Fruit fly (Drosophila melanogaster) whole organism, embryonic: Measurements from ENCODE around the gene Tusp.

Experiments
- Abd-B ChIP-seq: fragments of 200-800 bp; sonication (Bioruptor generic); optimal IDR thresholded peaks from 2 replicates; lab custom pipeline; 2018; ENCODE audit warnings: missing biosample characterization, mild to moderate bottlenecking, missing genetic modification characterization, moderate library complexity
- BEAF-32 ChIP-seq: fragments of 200-800 bp; sonication (Bioruptor generic); optimal IDR thresholded peaks from 3 replicates; lab custom pipeline; 2017; ENCODE audit warnings: missing biosample characterization, missing genetic modification characterization, mild to moderate bottlenecking, moderate library complexity, missing genetic modification reagents
- CG10431 ChIP-seq: fragments of 200-800 bp; sonication (Bioruptor generic); optimal IDR thresholded peaks from 3 replicates; lab custom pipeline; 2018; ENCODE audit warnings: missing biosample characterization, mild to moderate bottlenecking, missing genetic modification characterization
- CG12769 ChIP-seq: fragments of 200-800 bp; sonication (Bioruptor generic); optimal IDR thresholded peaks from 2 replicates; lab custom pipeline; 2019; ENCODE audit warnings: missing biosample characterization, mild to moderate bottlenecking, missing genetic modification characterization, moderate library complexity
- CG15073 ChIP-seq: fragments of 200-800 bp; sonication (Bioruptor generic); optimal IDR thresholded peaks from 2 replicates; lab custom pipeline; 2016; ENCODE audit warnings: missing biosample characterization, missing genetic modification characterization
- CG1529 ChIP-seq: fragments of 200-800 bp; sonication (Bioruptor generic); optimal IDR thresholded peaks from 3 replicates; lab custom pipeline; 2018; ENCODE audit warnings: missing biosample characterization, missing genetic modification characterization
- CG16813 ChIP-seq: fragments of 200-800 bp; sonication (Bioruptor generic); IDR thresholded peaks from 3 replicates; pipeline ENCODE4 v1.3.6; 2022; ENCODE audit warnings: missing biosample characterization, missing genetic modification characterization; ENCODE audit not compliant: partially characterized antibody
- CG17359 ChIP-seq: fragments of 200-800 bp; sonication (Bioruptor generic); optimal IDR thresholded peaks from 3 replicates; lab custom pipeline; 2018; ENCODE audit warnings: missing biosample characterization, mild to moderate bottlenecking, missing genetic modification characterization, moderate library complexity
- CG17568 ChIP-seq: fragments of 200-800 bp; sonication (Bioruptor generic); optimal IDR thresholded peaks from 2 replicates; lab custom pipeline; 2018; ENCODE audit warnings: missing biosample characterization, mild to moderate bottlenecking, missing genetic modification characterization, moderate library complexity
- CG17612 ChIP-seq: fragments of 200-800 bp; sonication (Bioruptor generic); IDR thresholded peaks from 2 replicates; pipeline ENCODE4 v1.3.6; 2022; ENCODE audit warnings: missing biosample characterization, missing genetic modification characterization
- CG2712 ChIP-seq: fragments of 200-800 bp; optimal IDR thresholded peaks from 3 replicates; lab custom pipeline; 2019; ENCODE audit warnings: missing biosample characterization, mild to moderate bottlenecking, missing genetic modification characterization, moderate library complexity
- CG34376 ChIP-seq: fragments of 200-800 bp; sonication (Bioruptor generic); optimal IDR thresholded peaks from 2 replicates; lab custom pipeline; 2018; ENCODE audit warnings: missing biosample characterization, mild to moderate bottlenecking, missing genetic modification characterization
- CG5245 ChIP-seq: fragments of 200-800 bp; sonication (Bioruptor generic); optimal IDR thresholded peaks from 3 replicates; lab custom pipeline; 2016; ENCODE audit warnings: missing biosample characterization, missing genetic modification characterization
- CG6683 ChIP-seq: fragments of 200-800 bp; sonication (Bioruptor generic); optimal IDR thresholded peaks from 2 replicates; lab custom pipeline; 2017; ENCODE audit warnings: missing biosample characterization, mild to moderate bottlenecking, missing genetic modification characterization, missing genetic modification reagents
- CG7271 ChIP-seq: fragments of 200-800 bp; sonication (Bioruptor generic); optimal IDR thresholded peaks from 2 replicates; lab custom pipeline; 2018; ENCODE audit warnings: missing biosample characterization, mild to moderate bottlenecking, missing genetic modification characterization, moderate library complexity
- CrebB ChIP-seq: fragments of 200-800 bp; sonication (Bioruptor generic); optimal IDR thresholded peaks from 3 replicates; lab custom pipeline; 2018; ENCODE audit warnings: missing biosample characterization, mild to moderate bottlenecking, missing genetic modification characterization
- D19A ChIP-seq: fragments of 200-800 bp; optimal IDR thresholded peaks from 3 replicates; lab custom pipeline; 2019; ENCODE audit warnings: missing biosample characterization, mild to moderate bottlenecking, missing genetic modification characterization, moderate library complexity
- Deaf1 ChIP-seq: fragments of 200-800 bp; optimal IDR thresholded peaks from 3 replicates; lab custom pipeline; 2019; ENCODE audit warnings: missing biosample characterization, mild to moderate bottlenecking, missing genetic modification characterization, moderate library complexity
- Dp ChIP-seq: fragments of 200-800 bp; sonication (Bioruptor generic); optimal IDR thresholded peaks from 2 replicates; lab custom pipeline; 2018; ENCODE audit warnings: missing biosample characterization, mild to moderate bottlenecking, missing genetic modification characterization, moderate library complexity
- HHEX ChIP-seq: fragments of 200-800 bp; sonication (Bioruptor generic); optimal IDR thresholded peaks from 3 replicates; lab custom pipeline; 2017; ENCODE audit warnings: missing biosample characterization, mild to moderate bottlenecking, missing genetic modification characterization, missing genetic modification reagents
- HmgD ChIP-seq: fragments of 200-800 bp; sonication (Bioruptor generic); optimal IDR thresholded peaks from 3 replicates; lab custom pipeline; 2016; ENCODE audit warnings: missing biosample characterization, missing genetic modification characterization
- Med ChIP-seq: fragments of 200-800 bp; sonication (Bioruptor generic); peaks from one replicate; lab custom pipeline; 2016; ENCODE audit warnings: missing biosample characterization, missing genetic modification characterization, mild to moderate bottlenecking, inconsistent platforms, moderate library complexity
- Pdp1 ChIP-seq, 2 experiments: fragments of 200-800 bp; sonication (Bioruptor generic); optimal IDR thresholded peaks; 3 replicates each; lab custom pipeline; 2016; ENCODE audit warnings: missing biosample characterization in 2 of 2, missing genetic modification characterization in 2 of 2, mild to moderate bottlenecking in 1 of 2, moderate library complexity in 1 of 2
- Sry-β ChIP-seq: fragments of 200-800 bp; sonication (Bioruptor generic); optimal IDR thresholded peaks from 2 replicates; lab custom pipeline; 2018; ENCODE audit warnings: missing biosample characterization, mild to moderate bottlenecking, missing genetic modification characterization, moderate library complexity
- aop ChIP-seq: fragments of 200-800 bp; sonication (Bioruptor generic); IDR thresholded peaks from 2 replicates; pipeline ENCODE4 v1.3.6; 2022; ENCODE audit warnings: missing biosample characterization, missing genetic modification characterization
- bbx ChIP-seq: fragments of 200-800 bp; sonication (Bioruptor generic); IDR thresholded peaks from 2 replicates; pipeline ENCODE4 v1.3.6; 2022; ENCODE audit warnings: missing biosample characterization, missing genetic modification characterization; ENCODE audit not compliant: partially characterized antibody
- cad ChIP-seq: fragments of >200 bp; optimal IDR thresholded peaks from 2 replicates; lab custom pipeline; 2017; ENCODE audit warnings: missing biosample characterization, missing genetic modification characterization
- cg ChIP-seq: fragments of 200-800 bp; sonication (Bioruptor generic); optimal IDR thresholded peaks from 3 replicates; lab custom pipeline; 2019; ENCODE audit warnings: missing biosample characterization, mild to moderate bottlenecking, missing genetic modification characterization, moderate library complexity
- dmrt11E ChIP-seq: fragments of 200-800 bp; sonication (Bioruptor generic); optimal IDR thresholded peaks from 3 replicates; lab custom pipeline; 2018; ENCODE audit warnings: missing biosample characterization, mild to moderate bottlenecking, missing genetic modification characterization, moderate library complexity
- en ChIP-seq: fragments of 200-800 bp; sonication (Bioruptor generic); optimal IDR thresholded peaks from 2 replicates; lab custom pipeline; 2016; ENCODE audit warnings: missing biosample characterization, missing genetic modification characterization
- esg ChIP-seq: fragments of 200-800 bp; sonication (Bioruptor generic); conservative IDR thresholded peaks from 2 replicates; pipeline ENCODE4 v1.3.6; 2022; ENCODE audit warnings: missing biosample characterization, missing genetic modification characterization
- fd96Cb ChIP-seq: fragments of 200-800 bp; sonication (Bioruptor generic); optimal IDR thresholded peaks from 2 replicates; lab custom pipeline; 2018; ENCODE audit warnings: missing biosample characterization, mild to moderate bottlenecking, missing genetic modification characterization, moderate library complexity
- lilli ChIP-seq: fragments of 200-800 bp; sonication (Bioruptor generic); optimal IDR thresholded peaks from 3 replicates; lab custom pipeline; 2016; ENCODE audit warnings: missing biosample characterization, missing genetic modification characterization
- luna ChIP-seq: fragments of 200-800 bp; sonication (Bioruptor generic); optimal IDR thresholded peaks from 2 replicates; lab custom pipeline; 2016; ENCODE audit warnings: missing biosample characterization, missing genetic modification characterization
- mld ChIP-seq: fragments of 200-800 bp; sonication (Bioruptor generic); IDR thresholded peaks from 3 replicates; pipeline ENCODE4 v1.3.6; 2022; ENCODE audit warnings: missing biosample characterization, missing genetic modification characterization; ENCODE audit not compliant: partially characterized antibody
- pb ChIP-seq: fragments of 200-800 bp; sonication (Bioruptor generic); optimal IDR thresholded peaks from 3 replicates; lab custom pipeline; 2016; ENCODE audit warnings: missing biosample characterization, missing genetic modification characterization
- pros ChIP-seq: fragments of 200-800 bp; sonication (Bioruptor generic); optimal IDR thresholded peaks from 3 replicates; lab custom pipeline; 2019; ENCODE audit warnings: missing biosample characterization, mild to moderate bottlenecking, missing genetic modification characterization, moderate library complexity
- ranshi ChIP-seq: fragments of 200-800 bp; sonication (Bioruptor generic); IDR thresholded peaks from 2 replicates; pipeline ENCODE4 v1.3.6; 2022; ENCODE audit warnings: missing biosample characterization, missing genetic modification characterization
- run ChIP-seq: fragments of 200-800 bp; sonication (Bioruptor generic); optimal IDR thresholded peaks from 3 replicates; lab custom pipeline; 2018; ENCODE audit warnings: missing biosample characterization, mild to moderate bottlenecking, missing genetic modification characterization
- sd ChIP-seq: fragments of 200-800 bp; sonication (Bioruptor generic); optimal IDR thresholded peaks from 3 replicates; lab custom pipeline; 2018; ENCODE audit warnings: missing biosample characterization, mild to moderate bottlenecking, missing genetic modification characterization, moderate library complexity
- sens ChIP-seq: fragments of 200-800 bp; sonication (Bioruptor generic); peaks from one replicate; lab custom pipeline; 2016; ENCODE audit warnings: missing biosample characterization, missing genetic modification characterization
- sim ChIP-seq: fragments of 200-800 bp; sonication (Bioruptor generic); IDR thresholded peaks from 2 replicates; pipeline ENCODE4 v1.3.6; 2022; ENCODE audit warnings: missing biosample characterization, missing genetic modification characterization
- slou ChIP-seq: fragments of 200-800 bp; sonication (Bioruptor generic); optimal IDR thresholded peaks from 3 replicates; lab custom pipeline; 2016; ENCODE audit warnings: missing biosample characterization, missing genetic modification characterization
- sob ChIP-seq: fragments of 200-800 bp; sonication (Bioruptor generic); IDR thresholded peaks from 2 replicates; pipeline ENCODE4 v1.3.6; 2022; ENCODE audit warnings: missing biosample characterization, missing genetic modification characterization
- tin ChIP-seq: fragments of 200-800 bp; sonication (Bioruptor generic); optimal IDR thresholded peaks from 3 replicates; lab custom pipeline; 2016; ENCODE audit warnings: missing biosample characterization, missing genetic modification characterization
- vnd ChIP-seq: fragments of 200-800 bp; sonication (Bioruptor generic); IDR thresholded peaks from 3 replicates; pipeline ENCODE4 v1.3.6; 2022; ENCODE audit warnings: missing biosample characterization, missing genetic modification characterization; ENCODE audit not compliant: partially characterized antibody
- zen ChIP-seq: fragments of 200-800 bp; sonication (Bioruptor generic); optimal IDR thresholded peaks from 3 replicates; lab custom pipeline; 2018; ENCODE audit warnings: missing biosample characterization, mild to moderate bottlenecking, missing genetic modification characterization, moderate library complexity

Tusp gene

DNA sequence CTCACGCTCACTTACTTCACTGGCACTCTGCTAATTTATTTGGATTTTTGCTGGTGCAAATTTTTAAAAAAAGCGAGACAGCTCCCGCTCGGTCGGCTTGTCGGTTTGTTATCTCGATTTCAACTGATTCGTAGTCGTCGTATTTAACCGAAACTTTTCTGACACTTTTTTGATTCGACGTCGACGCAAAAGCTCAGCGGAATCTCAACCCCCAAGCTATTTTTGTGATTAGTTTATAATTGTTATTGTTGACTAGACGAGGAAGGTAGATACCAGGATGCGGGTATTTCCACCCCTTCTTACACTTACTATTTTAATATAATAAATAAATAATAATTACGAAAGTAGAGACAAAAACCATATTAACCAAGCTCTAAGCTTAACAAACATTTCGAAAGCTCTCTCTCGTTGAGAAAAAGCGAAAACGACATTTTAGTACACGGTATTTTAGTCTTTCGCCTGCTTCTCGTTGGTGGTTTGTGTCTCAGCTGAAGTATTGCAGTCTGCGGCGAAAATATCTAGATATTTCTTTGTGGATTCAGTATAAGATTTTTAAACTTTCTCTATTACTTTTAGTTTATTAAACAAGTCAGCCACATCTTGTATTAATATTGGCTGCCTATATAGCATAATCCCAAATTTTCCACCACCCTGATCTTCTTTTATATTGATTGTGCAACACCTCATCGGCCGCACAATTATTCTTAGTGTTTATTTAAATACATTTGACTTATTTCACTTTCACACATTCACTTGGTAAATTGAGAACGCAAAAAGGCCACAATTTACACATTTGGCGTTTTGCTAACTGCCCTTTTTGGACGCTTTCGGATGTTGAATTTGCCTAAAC, 49.2 kb downstream of the Tusp start, which contains the start of gene tau (continued):
- no peak for TF ChIP-seq mld (GFP tag; lab: Robert Waterston, UW)
- TF ChIP-seq cad (GFP tag; lab: Kevin White, UChicago): no peak
- TF ChIP-seq CG17612 (GFP tag; lab: Robert Waterston, UW): no peak
- TF ChIP-seq Abd-B (GFP tag; lab: Kevin White, UChicago): no peak
- TF ChIP-seq CG17568 (GFP tag; lab: Kevin White, UChicago): no peak
- TF ChIP-seq Pdp1 (GFP tag; optimal IDR thresholded peaks at IDR 0.05; lab: Kevin White, UChicago): peak in 1 of 2 experiments; percentile 78
- no peak for TF ChIP-seq bbx (GFP tag; lab: Robert Waterston, UW)
- no peak for TF ChIP-seq CG2712
- no peak for TF ChIP-seq tin (GFP tag; lab: Kevin White, UChicago)
- TF ChIP-seq Dp (GFP tag; lab: Kevin White, UChicago): peak; percentile 12
- peak; percentile 60; the same call in 1 of the 2 replicates for TF ChIP-seq sob (GFP tag; lab: Robert Waterston, UW)
- TF ChIP-seq pb: no peak
- no peak for TF ChIP-seq vnd (GFP tag; lab: Robert Waterston, UW)
- TF ChIP-seq aop (GFP tag; lab: Robert Waterston, UW): no peak
- TF ChIP-seq pros: no peak
- no peak for TF ChIP-seq CrebB (tag; lab: Kevin White, UChicago)
- peak; percentile 64 for TF ChIP-seq Med
- no peak for TF ChIP-seq ranshi (GFP tag; lab: Robert Waterston, UW)
- no peak for TF ChIP-seq CG17359 (tag; lab: Kevin White, UChicago)
- TF ChIP-seq CG5245 (GFP tag; lab: Kevin White, UChicago): no peak
- no peak for TF ChIP-seq CG1529 (GFP tag; lab: Kevin White, UChicago)
- TF ChIP-seq en (GFP tag; lab: Kevin White, UChicago): no peak

DNA sequence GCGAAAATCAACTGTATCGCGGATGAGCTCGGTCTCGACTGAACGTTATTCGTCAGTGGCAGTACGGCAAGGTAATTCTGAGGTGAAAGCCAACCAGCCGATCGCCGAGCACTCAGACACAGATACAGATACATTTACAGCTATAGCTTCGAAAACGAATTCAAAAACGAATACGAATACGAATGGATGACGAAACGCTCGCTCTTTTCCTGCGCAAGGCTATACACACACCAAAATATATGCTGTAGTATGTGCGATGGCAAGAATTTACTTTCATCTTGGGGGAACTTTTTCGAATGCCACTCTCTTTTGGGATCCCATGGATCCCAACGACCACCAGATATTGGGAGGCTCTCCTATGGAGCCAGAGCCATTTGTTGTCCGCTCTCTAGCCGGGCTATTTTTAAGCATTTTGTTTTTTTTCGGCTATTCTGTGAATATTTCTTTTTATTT, 52.5 kb downstream of the Tusp start, which contains the start of gene Mlc1:
Gene Mlc1 (minus strand): TSS at position 51 of the 453 bp plus-strand sequence.
- TF ChIP-seq esg (GFP tag; lab: Robert Waterston, UW) (no peak), D19A (tag; lab: Kevin White, UChicago) (no peak), CG10431 (GFP tag; lab: Kevin White, UChicago) (no peak), BEAF-32 (GFP tag; lab: Kevin White, UChicago) (no peak), vnd (GFP tag; lab: Robert Waterston, UW) (no peak), sim (GFP tag; lab: Robert Waterston, UW) (no peak), zen (tag; lab: Kevin White, UChicago) (no peak), CG16813 (GFP tag; lab: Robert Waterston, UW) (no peak), CG15073 (no peak), cg (peak; percentile 50), slou (GFP tag; lab: Kevin White, UChicago) (no peak), Med (peak; percentile 63), HmgD (GFP tag; lab: Kevin White, UChicago) (no peak), Sry-β (GFP tag; lab: Kevin White, UChicago) (no peak), fd96Cb (tag; lab: Kevin White, UChicago) (no peak), CG12769 (tag; lab: Kevin White, UChicago) (peak; percentile 10), CG6683 (GFP tag; lab: Kevin White, UChicago) (no peak), luna (no peak), Deaf1 (peak; percentile 36), sens (GFP tag; lab: Kevin White, UChicago) (peak; percentile 1), CG34376 (GFP tag; lab: Kevin White, UChicago) (no peak), lilli (no peak), HHEX (no peak), sd (tag; lab: Kevin White, UChicago) (peak; percentile 89), CG7271 (no peak), dmrt11E (tag; lab: Kevin White, UChicago) (no peak), run (tag; lab: Kevin White, UChicago) (no peak)
